Worm (Caenorhabditis elegans) whole organism, L4 larva: ENCODE results near the gene F19G12.8.

ENCODE experiments used
- F10B5.3 ChIP-seq: sonication (generic microtip); optimal IDR thresholded peaks from 2 replicates; lab custom pipeline; 2016; ENCODE audit warnings: mild to moderate bottlenecking, missing genetic modification characterization, missing compliant biosample characterization
- F49E8.2 ChIP-seq: sonication (generic microtip); optimal IDR thresholded peaks from 2 replicates; lab custom pipeline; 2016; ENCODE audit warnings: missing compliant biosample characterization, mild to moderate bottlenecking, missing genetic modification characterization, borderline replicate concordance
- R02D3.7 ChIP-seq: fragments of 150-350 bp; sonication (generic microtip); optimal IDR thresholded peaks from 3 replicates; lab custom pipeline; 2014; ENCODE audit warnings: missing biosample characterization, missing genetic modification characterization
- Y48G9A.11 ChIP-seq: fragments of 200-800 bp; sonication (Bioruptor generic); IDR thresholded peaks from 2 replicates; pipeline ENCODE4 v1.3.6; 2022; ENCODE audit warnings: missing genetic modification reagents, missing genetic modification characterization, missing compliant biosample characterization
- Y75B8A.6 ChIP-seq: fragments of 200-800 bp; sonication (Bioruptor generic); IDR thresholded peaks from 2 replicates; pipeline ENCODE4 v1.3.6; 2022; ENCODE audit warnings: missing genetic modification reagents, missing genetic modification characterization, missing compliant biosample characterization
- ZK337.2 ChIP-seq: fragments of 200-800 bp; sonication (Bioruptor generic); IDR thresholded peaks from 2 replicates; pipeline ENCODE4 v1.3.6; 2022; ENCODE audit warnings: missing genetic modification reagents, missing genetic modification characterization, missing compliant biosample characterization
- ZK546.5 ChIP-seq, 2 experiments: sonication (generic microtip); optimal IDR thresholded peaks; 2 replicates each; lab custom pipeline; 2017; ENCODE audit warnings: missing biosample characterization in 2 of 2, missing genetic modification characterization in 2 of 2
- aly-2 ChIP-seq: sonication (generic microtip); optimal IDR thresholded peaks from 2 replicates; lab custom pipeline; 2018; ENCODE audit warnings: missing biosample characterization, missing genetic modification characterization
- arid-1 ChIP-seq: fragments of 200-800 bp; sonication (Bioruptor generic); conservative IDR thresholded peaks from 2 replicates; pipeline ENCODE4 v1.3.6; 2022; ENCODE audit warnings: missing genetic modification reagents, missing genetic modification characterization, missing compliant biosample characterization
- attf-4 ChIP-seq: sonication (generic microtip); optimal IDR thresholded peaks from 3 replicates; lab custom pipeline; 2017; ENCODE audit warnings: missing biosample characterization, missing genetic modification characterization
- ceh-20 ChIP-seq: fragments of 200-800 bp; sonication (Bioruptor generic); IDR thresholded peaks from 2 replicates; pipeline ENCODE4 v1.3.6; 2022; ENCODE audit warnings: missing genetic modification reagents, missing genetic modification characterization, missing compliant biosample characterization
- ceh-62 ChIP-seq: sonication (generic microtip); optimal IDR thresholded peaks from 2 replicates; lab custom pipeline; 2017; ENCODE audit warnings: missing biosample characterization, missing genetic modification characterization
- daf-8 ChIP-seq: fragments of 200-800 bp; sonication (Bioruptor generic); IDR thresholded peaks from 2 replicates; pipeline ENCODE4 v1.3.6; 2022; ENCODE audit warnings: missing genetic modification characterization, missing compliant biosample characterization
- dmd-8 ChIP-seq: fragments of 200-800 bp; sonication (Bioruptor generic); IDR thresholded peaks from 2 replicates; pipeline ENCODE4 v1.3.6; 2022; ENCODE audit warnings: missing genetic modification characterization, missing compliant biosample characterization
- egl-27 ChIP-seq: sonication (generic microtip); optimal IDR thresholded peaks from 3 replicates; lab custom pipeline; 2017; ENCODE audit warnings: missing biosample characterization, missing genetic modification reagents, missing genetic modification characterization
- egl-43 ChIP-seq: fragments of 200-800 bp; sonication (Bioruptor generic); IDR thresholded peaks from 2 replicates; pipeline ENCODE4 v1.3.6; 2022; ENCODE audit warnings: missing genetic modification reagents, missing genetic modification characterization, missing compliant biosample characterization
- fkh-10 ChIP-seq: fragments of 150-350 bp; optimal IDR thresholded peaks from 2 replicates; lab custom pipeline; 2014; ENCODE audit warnings: missing biosample characterization, missing genetic modification reagents, missing genetic modification characterization
- fos-1 ChIP-seq: fragments of 150-350 bp; optimal IDR thresholded peaks from 2 replicates; lab custom pipeline; 2014; ENCODE audit warnings: missing biosample characterization, missing genetic modification characterization
- gei-8 ChIP-seq: fragments of 200-800 bp; sonication (Bioruptor generic); optimal IDR thresholded peaks from 2 replicates; lab custom pipeline; 2018; ENCODE audit warnings: mild to moderate bottlenecking, missing genetic modification characterization, missing compliant biosample characterization
- hif-1 ChIP-seq, 2 experiments: sonication (generic microtip); optimal IDR thresholded peaks; 2 replicates each; lab custom pipeline; 2016 to 2017; ENCODE audit warnings: missing compliant biosample characterization in 2 of 2, missing genetic modification characterization in 2 of 2, missing genetic modification reagents in 2 of 2, missing genotype in 2 of 2, mild to moderate bottlenecking in 1 of 2
- hlh-11 ChIP-seq: fragments of 200-800 bp; sonication (Bioruptor generic); optimal IDR thresholded peaks from 2 replicates; lab custom pipeline; 2018; ENCODE audit warnings: mild to moderate bottlenecking, missing genetic modification characterization, missing compliant biosample characterization
- hlh-30 ChIP-seq: sonication (generic microtip); optimal IDR thresholded peaks from 2 replicates; lab custom pipeline; 2017; ENCODE audit warnings: antibody characterized with exemption, mild to moderate bottlenecking, missing genetic modification characterization, missing compliant biosample characterization; ENCODE audit not compliant: insufficient read depth
- hmg-1.1 ChIP-seq: fragments of 200-800 bp; sonication (Bioruptor generic); IDR thresholded peaks from 2 replicates; pipeline ENCODE4 v1.3.6; 2022; ENCODE audit warnings: missing genetic modification reagents, missing genetic modification characterization, missing compliant biosample characterization
- jun-1 ChIP-seq: fragments of 150-350 bp; optimal IDR thresholded peaks from 2 replicates; lab custom pipeline; 2014; ENCODE audit warnings: missing biosample characterization, missing genetic modification reagents, missing genetic modification characterization
- lin-1 ChIP-seq: fragments of 200-800 bp; sonication (Bioruptor generic); IDR thresholded peaks from 2 replicates; pipeline ENCODE4 v1.3.6; 2022; ENCODE audit warnings: missing genetic modification reagents, missing genetic modification characterization, missing compliant biosample characterization
- lin-13 ChIP-seq: fragments of 150-350 bp; optimal IDR thresholded peaks from 2 replicates; lab custom pipeline; 2014; ENCODE audit warnings: missing biosample characterization, missing genetic modification reagents, missing genetic modification characterization
- lin-15B ChIP-seq: fragments of 150-350 bp; sonication (generic microtip); optimal IDR thresholded peaks from 3 replicates; lab custom pipeline; 2014; ENCODE audit warnings: missing biosample characterization, missing genetic modification characterization
- lin-29 ChIP-seq: fragments of 200-800 bp; sonication (Bioruptor generic); IDR thresholded peaks from 2 replicates; pipeline ENCODE4 v1.3.6; 2022; ENCODE audit warnings: missing genetic modification reagents, missing genetic modification characterization, missing compliant biosample characterization
- lin-38 ChIP-seq: fragments of 200-800 bp; sonication (Bioruptor generic); IDR thresholded peaks from 2 replicates; pipeline ENCODE4 v1.3.6; 2022; ENCODE audit warnings: missing genetic modification reagents, missing genetic modification characterization, missing compliant biosample characterization
- lin-39 ChIP-seq: fragments of 150-350 bp; optimal IDR thresholded peaks from 2 replicates; lab custom pipeline; 2014; ENCODE audit warnings: missing biosample characterization, missing genetic modification reagents, missing genetic modification characterization
- nhr-10 ChIP-seq: fragments of 150-350 bp; optimal IDR thresholded peaks from 2 replicates; lab custom pipeline; 2014; ENCODE audit warnings: missing biosample characterization, missing genetic modification characterization
- nhr-11 ChIP-seq: fragments of 150-350 bp; optimal IDR thresholded peaks from 2 replicates; lab custom pipeline; 2014; ENCODE audit warnings: missing biosample characterization, missing genetic modification characterization
- nhr-41 ChIP-seq: fragments of 200-800 bp; sonication (Bioruptor generic); IDR thresholded peaks from 2 replicates; pipeline ENCODE4 v1.3.6; 2022; ENCODE audit warnings: missing genetic modification reagents, missing genetic modification characterization, missing compliant biosample characterization
- nhr-42 ChIP-seq: fragments of 200-800 bp; sonication (Bioruptor generic); IDR thresholded peaks from 2 replicates; pipeline ENCODE4 v1.3.6; 2022; ENCODE audit warnings: missing genetic modification characterization, missing compliant biosample characterization
- nhr-48 ChIP-seq: sonication (generic microtip); optimal IDR thresholded peaks from 2 replicates; lab custom pipeline; 2016; ENCODE audit warnings: mild to moderate bottlenecking, missing genetic modification characterization, missing compliant biosample characterization
- nhr-6 ChIP-seq: fragments of 150-350 bp; optimal IDR thresholded peaks from 2 replicates; lab custom pipeline; 2014; ENCODE audit warnings: missing biosample characterization, missing genetic modification characterization
- nhr-76 ChIP-seq: fragments of 150-350 bp; optimal IDR thresholded peaks from 2 replicates; lab custom pipeline; 2014; ENCODE audit warnings: missing biosample characterization, missing genetic modification characterization
- nhr-77 ChIP-seq: fragments of 150-350 bp; optimal IDR thresholded peaks from 2 replicates; lab custom pipeline; 2014; ENCODE audit warnings: missing biosample characterization, missing genetic modification characterization
- pha-4 ChIP-seq, 2 experiments: fragments of 150-350 bp in 1 of 2; fragments of 200-800 bp in 1 of 2; sonication (Bioruptor generic) in 1 of 2; IDR thresholded peaks in 1 of 2; optimal IDR thresholded peaks in 1 of 2; 2 replicates each; pipeline versions ENCODE4 v1.3.6 to Lab custom; 2014 to 2022; ENCODE audit warnings: missing genetic modification characterization in 2 of 2, missing genetic modification reagents in 2 of 2, missing biosample characterization in 1 of 2, missing compliant biosample characterization in 1 of 2
- php-3 ChIP-seq: fragments of 200-800 bp; sonication (Bioruptor generic); IDR thresholded peaks from 2 replicates; pipeline ENCODE4 v1.3.6; 2022; ENCODE audit warnings: missing genetic modification reagents, missing genetic modification characterization, missing compliant biosample characterization
- rbr-2 ChIP-seq: sonication (generic microtip); optimal IDR thresholded peaks from 2 replicates; lab custom pipeline; 2016; ENCODE audit warnings: missing genotype, missing genetic modification characterization, missing compliant biosample characterization
- set-16 ChIP-seq: fragments of 200-800 bp; sonication (Bioruptor generic); IDR thresholded peaks from 2 replicates; pipeline ENCODE4 v1.3.6; 2022; ENCODE audit warnings: missing genetic modification reagents, missing genetic modification characterization, missing compliant biosample characterization
- snpc-1.2 ChIP-seq: fragments of 200-800 bp; sonication (Bioruptor generic); IDR thresholded peaks from 2 replicates; pipeline ENCODE4 v1.3.6; 2022; ENCODE audit warnings: missing genetic modification reagents, missing genetic modification characterization, missing compliant biosample characterization
- snpc-4 ChIP-seq: fragments of 150-350 bp; optimal IDR thresholded peaks from 2 replicates; lab custom pipeline; 2014; ENCODE audit warnings: missing biosample characterization, missing genetic modification characterization
- spr-1 ChIP-seq: sonication (generic microtip); optimal IDR thresholded peaks from 2 replicates; lab custom pipeline; 2016; ENCODE audit warnings: mild to moderate bottlenecking, missing genetic modification characterization, missing compliant biosample characterization
- spr-3 ChIP-seq: fragments of 200-800 bp; sonication (Bioruptor generic); optimal IDR thresholded peaks from 2 replicates; lab custom pipeline; 2018; ENCODE audit warnings: mild to moderate bottlenecking, missing genetic modification characterization, missing compliant biosample characterization
- tag-97 ChIP-seq: fragments of 200-800 bp; sonication (Bioruptor generic); IDR thresholded peaks from 2 replicates; pipeline ENCODE4 v1.3.6; 2022; ENCODE audit warnings: missing genetic modification characterization, missing compliant biosample characterization
- tra-1 ChIP-seq: fragments of 200-800 bp; sonication (Bioruptor generic); IDR thresholded peaks from 2 replicates; pipeline ENCODE4 v1.3.6; 2022; ENCODE audit warnings: missing genetic modification reagents, missing genetic modification characterization, missing compliant biosample characterization
- unc-130 ChIP-seq: sonication (generic microtip); optimal IDR thresholded peaks from 2 replicates; lab custom pipeline; 2016; ENCODE audit warnings: missing genetic modification reagents, missing genetic modification characterization, missing compliant biosample characterization
- unc-39 ChIP-seq: sonication (generic microtip); optimal IDR thresholded peaks from 2 replicates; lab custom pipeline; 2017; ENCODE audit warnings: missing biosample characterization, missing genetic modification characterization
- zfp-3 ChIP-seq: fragments of 200-800 bp; sonication (Bioruptor generic); conservative IDR thresholded peaks from 2 replicates; pipeline ENCODE4 v1.3.6; 2022; ENCODE audit warnings: missing genetic modification reagents, missing genetic modification characterization, missing compliant biosample characterization

Gene F19G12.8

DNA sequence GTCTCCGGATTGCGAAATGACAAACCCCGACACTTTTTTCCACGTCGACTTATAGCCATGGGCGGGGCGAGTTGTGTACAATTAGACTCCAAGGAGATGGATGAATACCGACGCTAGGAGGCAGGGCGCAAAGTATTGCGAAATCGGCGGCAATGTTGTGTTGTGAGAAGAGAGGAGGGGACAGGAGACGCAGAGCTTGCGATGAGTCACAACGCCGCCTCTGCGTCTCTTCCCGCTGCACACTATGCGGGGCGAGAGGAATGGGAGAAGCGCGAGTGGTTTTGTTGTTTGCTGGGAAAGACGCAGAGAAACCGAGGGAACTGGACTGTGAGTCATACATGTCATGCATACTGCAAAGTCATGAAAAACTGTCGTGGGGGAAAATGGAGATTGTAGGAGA lies 37.3 kb downstream of the F19G12.8 start (continued):
- peak; percentile 89 for TF ChIP-seq egl-43 (GFP tag; lab: Robert Waterston, UW)
- peak; percentile 28 for TF ChIP-seq snpc-4 (tag; lab: Kevin White, UChicago)
- TF ChIP-seq nhr-10 = peak; percentile 80
- TF ChIP-seq R02D3.7 (tag; lab: Kevin White, UChicago) = no peak
- TF ChIP-seq lin-38 = peak; percentile 66
- peak; percentile 84 for TF ChIP-seq tra-1 (GFP tag; lab: Robert Waterston, UW)
- peak; percentile 60 for TF ChIP-seq gei-8 (GFP tag; lab: Kevin White, UChicago)
- TF ChIP-seq hlh-30 (tag; lab: Kevin White, UChicago) = peak; percentile 96
- TF ChIP-seq pha-4 (GFP tag; IDR thresholded peaks at IDR 0.05; lab: Robert Waterston, UW) = peak; percentile 93
- peak; percentile 82 for TF ChIP-seq pha-4 (tag; optimal IDR thresholded peaks at IDR 0.05; lab: Kevin White, UChicago)
- TF ChIP-seq nhr-77 (tag; lab: Kevin White, UChicago) = peak; percentile 91
- no peak for TF ChIP-seq daf-8 (GFP tag; lab: Robert Waterston, UW)
- TF ChIP-seq attf-4 (tag; lab: Kevin White, UChicago) = peak; percentile 70
- TF ChIP-seq unc-39 (tag; lab: Kevin White, UChicago) = no peak
- peak; percentile 90 for TF ChIP-seq ceh-20 (GFP tag; lab: Robert Waterston, UW)
- peak; percentile 93 for TF ChIP-seq rbr-2 (tag; lab: Kevin White, UChicago)
- peak; percentile 79 for TF ChIP-seq spr-1
- peak; percentile 86 for TF ChIP-seq arid-1 (GFP tag; lab: Robert Waterston, UW)
- TF ChIP-seq lin-1 (GFP tag; lab: Robert Waterston, UW) = peak; percentile 91
- TF ChIP-seq lin-13 (GFP tag; lab: Kevin White, UChicago) = peak; percentile 44
- peak; percentile 59 for TF ChIP-seq F10B5.3 (tag; lab: Kevin White, UChicago)
- TF ChIP-seq nhr-76 (tag; lab: Kevin White, UChicago) = no peak
- peak; percentile 97 for TF ChIP-seq hmg-1.1
- TF ChIP-seq nhr-48 (tag; lab: Kevin White, UChicago) = peak; percentile 90
- TF ChIP-seq hif-1 (tag; optimal IDR thresholded peaks at IDR 0.05; lab: Kevin White, UChicago) = peak; percentile 27 to 89
- TF ChIP-seq nhr-41 (GFP tag; lab: Robert Waterston, UW) = peak; percentile 80; the same call in 1 of the 2 replicates
- TF ChIP-seq ZK546.5 (tag; optimal IDR thresholded peaks at IDR 0.05; lab: Kevin White, UChicago) = no peak
- TF ChIP-seq unc-130 (GFP tag; lab: Kevin White, UChicago) = no peak
- TF ChIP-seq Y75B8A.6 (GFP tag; lab: Robert Waterston, UW) = 0 out of 2 replicates have a peak, but pooled peaks have one; percentile 8
- TF ChIP-seq F49E8.2 = no peak
- TF ChIP-seq lin-29 (GFP tag; lab: Robert Waterston, UW) = peak; percentile 42; the same call in 1 of the 2 replicates
- 0 out of 2 replicates have a peak, but pooled peaks have one; percentile 22 for TF ChIP-seq zfp-3
- TF ChIP-seq jun-1 (tag; lab: Kevin White, UChicago) = peak; percentile 96
- TF ChIP-seq spr-3 (GFP tag; lab: Kevin White, UChicago) = peak; percentile 50
- TF ChIP-seq ceh-62 = no peak
- TF ChIP-seq php-3 = peak; percentile 77
- TF ChIP-seq Y48G9A.11 = no peak
- peak; percentile 45 for TF ChIP-seq fkh-10 (GFP tag; lab: Kevin White, UChicago)
- TF ChIP-seq nhr-6 (tag; lab: Kevin White, UChicago) = peak; percentile 95
- no peak for TF ChIP-seq egl-27 (tag; lab: Kevin White, UChicago)
- TF ChIP-seq lin-15B (tag; lab: Kevin White, UChicago) = no peak
- TF ChIP-seq tag-97 (GFP tag; lab: Robert Waterston, UW) = no peak
- no peak for TF ChIP-seq lin-39 (tag; lab: Kevin White, UChicago)
- TF ChIP-seq nhr-42 (GFP tag; lab: Robert Waterston, UW) = no peak; the same call in 1 of the 2 replicates
- no peak for TF ChIP-seq snpc-1.2
- TF ChIP-seq hlh-11 = peak; percentile 99
- TF ChIP-seq aly-2 (tag; lab: Kevin White, UChicago) = no peak
- TF ChIP-seq set-16 = peak; percentile 94
- no peak for TF ChIP-seq ZK337.2 (GFP tag; lab: Robert Waterston, UW)
- TF ChIP-seq nhr-11 (tag; lab: Kevin White, UChicago) = peak; percentile 93
- peak; percentile 61; the same call in 1 of the 2 replicates for TF ChIP-seq dmd-8 (GFP tag; lab: Robert Waterston, UW)
- TF ChIP-seq fos-1 (tag; lab: Kevin White, UChicago) = peak; percentile 100
